Fruit fly (Drosophila melanogaster) whole organism, prepupa: ENCODE data around the gene CG18558.
A peak's percentile ranks its signal among the peaks of the same experiment; 100 is the strongest.

Experiments used
- Blimp-1 ChIP-seq: fragments of 200-800 bp; sonication (Bioruptor generic); optimal IDR thresholded peaks from 3 replicates; lab custom pipeline; 2017; ENCODE audit warnings: missing biosample characterization, missing genetic modification characterization, mild to moderate bottlenecking, moderate library complexity, missing genetic modification reagents
- CG10631 ChIP-seq: fragments of 200-800 bp; sonication (Bioruptor generic); optimal IDR thresholded peaks from 2 replicates; lab custom pipeline; 2016; ENCODE audit warnings: missing biosample characterization, missing genetic modification characterization
- CG10669 ChIP-seq: fragments of 200-800 bp; sonication (Bioruptor generic); optimal IDR thresholded peaks from 3 replicates; lab custom pipeline; 2018; ENCODE audit warnings: missing biosample characterization, mild to moderate bottlenecking, missing genetic modification characterization, moderate library complexity
- CG11294 ChIP-seq: fragments of 200-800 bp; sonication (Bioruptor generic); IDR thresholded peaks from 2 replicates; pipeline ENCODE4 v1.3.6; 2022; ENCODE audit warnings: missing biosample characterization, missing genetic modification characterization
- CG11902 ChIP-seq: fragments of 200-800 bp; sonication (Bioruptor generic); optimal IDR thresholded peaks from 3 replicates; lab custom pipeline; 2016; ENCODE audit warnings: missing biosample characterization, missing genetic modification characterization
- CG15336 ChIP-seq: fragments of 200-800 bp; sonication (Bioruptor generic); IDR thresholded peaks from 2 replicates; pipeline ENCODE4 v1.3.6; 2022; ENCODE audit warnings: missing biosample characterization, missing genetic modification characterization
- CG1621 ChIP-seq: fragments of 200-800 bp; sonication (Bioruptor generic); optimal IDR thresholded peaks from 3 replicates; lab custom pipeline; 2018; ENCODE audit warnings: missing biosample characterization, mild to moderate bottlenecking, missing genetic modification characterization
- CG16779 ChIP-seq: fragments of 200-800 bp; sonication (Bioruptor generic); optimal IDR thresholded peaks from 3 replicates; lab custom pipeline; 2017; ENCODE audit warnings: missing biosample characterization, mild to moderate bottlenecking, missing genetic modification characterization
- CG3032 ChIP-seq: fragments of 200-800 bp; optimal IDR thresholded peaks from 2 replicates; lab custom pipeline; 2019; ENCODE audit warnings: missing biosample characterization, mild to moderate bottlenecking, missing genetic modification characterization, moderate library complexity
- CG32006 ChIP-seq: fragments of 200-800 bp; sonication (Bioruptor generic); optimal IDR thresholded peaks from 3 replicates; lab custom pipeline; 2017; ENCODE audit warnings: missing biosample characterization, mild to moderate bottlenecking, missing genetic modification characterization
- CG34406 ChIP-seq: fragments of 200-800 bp; sonication (Bioruptor generic); optimal IDR thresholded peaks from 3 replicates; lab custom pipeline; 2016; ENCODE audit warnings: missing biosample characterization, missing genetic modification characterization
- CG3919 ChIP-seq: fragments of 200-800 bp; sonication (Bioruptor generic); optimal IDR thresholded peaks from 3 replicates; lab custom pipeline; 2016; ENCODE audit warnings: missing biosample characterization, missing genetic modification characterization
- CG4318 ChIP-seq: fragments of 200-800 bp; sonication (Bioruptor generic); optimal IDR thresholded peaks from 3 replicates; lab custom pipeline; 2017; ENCODE audit warnings: missing biosample characterization, mild to moderate bottlenecking, missing genetic modification characterization
- CG6163 ChIP-seq: fragments of 200-800 bp; sonication (Bioruptor generic); IDR thresholded peaks from 3 replicates; pipeline ENCODE4 v1.3.6; 2022; ENCODE audit warnings: missing biosample characterization, missing genetic modification characterization
- CG6276 ChIP-seq: fragments of 200-800 bp; sonication (Bioruptor generic); optimal IDR thresholded peaks from 2 replicates; lab custom pipeline; 2017; ENCODE audit warnings: missing biosample characterization, mild to moderate bottlenecking, missing genetic modification characterization
- CG6792 ChIP-seq: fragments of 200-800 bp; sonication (Bioruptor generic); optimal IDR thresholded peaks from 3 replicates; lab custom pipeline; 2016; ENCODE audit warnings: missing biosample characterization, missing genetic modification characterization
- CG6808 ChIP-seq: fragments of 200-800 bp; sonication (Bioruptor generic); optimal IDR thresholded peaks from 3 replicates; lab custom pipeline; 2017; ENCODE audit warnings: missing biosample characterization, missing genetic modification characterization, mild to moderate bottlenecking, moderate library complexity, missing genetic modification reagents
- CG7368 ChIP-seq: fragments of 200-800 bp; sonication (Bioruptor generic); optimal IDR thresholded peaks from 3 replicates; lab custom pipeline; 2016; ENCODE audit warnings: missing biosample characterization, missing genetic modification characterization
- CG8119 ChIP-seq: fragments of 200-800 bp; sonication (Bioruptor generic); IDR thresholded peaks from 3 replicates; pipeline ENCODE4 v1.3.6; 2022; ENCODE audit warnings: missing biosample characterization, missing genetic modification characterization
- Eip78C ChIP-seq: fragments of 200-800 bp; sonication (Bioruptor generic); peaks from one replicate; lab custom pipeline; 2016; ENCODE audit warnings: missing biosample characterization, missing genetic modification characterization
- Eip93F ChIP-seq: fragments of 200-800 bp; sonication (Bioruptor generic); optimal IDR thresholded peaks from 2 replicates; lab custom pipeline; 2016; ENCODE audit warnings: missing biosample characterization, mild to moderate bottlenecking, missing genetic modification characterization
- Ets96B ChIP-seq: fragments of 200-800 bp; optimal IDR thresholded peaks from 2 replicates; lab custom pipeline; 2019; ENCODE audit warnings: missing biosample characterization, mild to moderate bottlenecking, missing genetic modification characterization, moderate library complexity
- Hr4 ChIP-seq: fragments of 200-800 bp; sonication (Bioruptor generic); optimal IDR thresholded peaks from 3 replicates; lab custom pipeline; 2016; ENCODE audit warnings: missing biosample characterization, missing genetic modification characterization
- Lpt ChIP-seq: fragments of 200-800 bp; sonication (Bioruptor generic); optimal IDR thresholded peaks from 3 replicates; lab custom pipeline; 2016; ENCODE audit warnings: missing biosample characterization, missing genetic modification characterization
- Met ChIP-seq: fragments of 200-800 bp; sonication (Bioruptor generic); optimal IDR thresholded peaks from 3 replicates; lab custom pipeline; 2016; ENCODE audit warnings: missing biosample characterization, missing genetic modification characterization
- OdsH ChIP-seq: fragments of 200-800 bp; sonication (Bioruptor generic); optimal IDR thresholded peaks from 3 replicates; lab custom pipeline; 2016; ENCODE audit warnings: missing biosample characterization, missing genetic modification characterization
- Sox14 ChIP-seq: fragments of 200-800 bp; sonication (Bioruptor generic); optimal IDR thresholded peaks from 3 replicates; lab custom pipeline; 2016; ENCODE audit warnings: missing biosample characterization, missing genetic modification characterization
- achi ChIP-seq: fragments of 200-800 bp; sonication (Bioruptor generic); optimal IDR thresholded peaks from 3 replicates; lab custom pipeline; 2016; ENCODE audit warnings: missing biosample characterization, missing genetic modification characterization
- acj6 ChIP-seq: fragments of 200-800 bp; sonication (Bioruptor generic); optimal IDR thresholded peaks from 3 replicates; lab custom pipeline; 2016; ENCODE audit warnings: missing biosample characterization, missing genetic modification characterization
- cyc ChIP-seq: fragments of 200-800 bp; sonication (Bioruptor generic); optimal IDR thresholded peaks from 3 replicates; lab custom pipeline; 2016; ENCODE audit warnings: missing biosample characterization, missing genetic modification characterization
- dac ChIP-seq: fragments of 200-800 bp; sonication (Bioruptor generic); optimal IDR thresholded peaks from 2 replicates; lab custom pipeline; 2017; ENCODE audit warnings: missing biosample characterization, mild to moderate bottlenecking, missing genetic modification characterization
- dsx ChIP-seq: fragments of 200-800 bp; optimal IDR thresholded peaks from 3 replicates; lab custom pipeline; 2019; ENCODE audit warnings: missing biosample characterization, mild to moderate bottlenecking, missing genetic modification characterization, moderate library complexity; ENCODE audit not compliant: poor library complexity, severe bottlenecking
- eg ChIP-seq: fragments of 200-800 bp; sonication (Bioruptor generic); IDR thresholded peaks from 3 replicates; pipeline ENCODE4 v1.3.6; 2022; ENCODE audit warnings: missing biosample characterization, missing genetic modification characterization
- esn ChIP-seq: fragments of 200-800 bp; sonication (Bioruptor generic); optimal IDR thresholded peaks from 2 replicates; lab custom pipeline; 2016; ENCODE audit warnings: missing biosample characterization, mild to moderate bottlenecking, missing genetic modification characterization, moderate library complexity
- fd59A ChIP-seq: fragments of 200-800 bp; sonication (Bioruptor generic); optimal IDR thresholded peaks from 2 replicates; lab custom pipeline; 2017; ENCODE audit warnings: missing biosample characterization, mild to moderate bottlenecking, missing genetic modification characterization, missing genetic modification reagents
- lz ChIP-seq: fragments of 200-800 bp; sonication (Bioruptor generic); optimal IDR thresholded peaks from 3 replicates; lab custom pipeline; 2016; ENCODE audit warnings: missing biosample characterization, missing genetic modification characterization
- net ChIP-seq: fragments of 200-800 bp; sonication (Bioruptor generic); optimal IDR thresholded peaks from 3 replicates; lab custom pipeline; 2016; ENCODE audit warnings: missing biosample characterization, missing genetic modification characterization
- pdm3 ChIP-seq: fragments of 200-800 bp; sonication (Bioruptor generic); optimal IDR thresholded peaks from 3 replicates; lab custom pipeline; 2016; ENCODE audit warnings: missing biosample characterization, missing genetic modification characterization
- salr ChIP-seq, 2 experiments: fragments of 200-800 bp; sonication (Bioruptor generic); optimal IDR thresholded peaks; 3 replicates each; lab custom pipeline; 2016 to 2018; ENCODE audit warnings: missing biosample characterization in 2 of 2, missing genetic modification characterization in 2 of 2, mild to moderate bottlenecking in 1 of 2
- spab ChIP-seq: fragments of 200-800 bp; sonication (Bioruptor generic); optimal IDR thresholded peaks from 2 replicates; lab custom pipeline; 2017; ENCODE audit warnings: missing biosample characterization, mild to moderate bottlenecking, missing genetic modification characterization, missing genetic modification reagents
- svp ChIP-seq: fragments of 200-800 bp; sonication (Bioruptor generic); peaks from one replicate; lab custom pipeline; 2016; ENCODE audit warnings: missing biosample characterization, missing genetic modification characterization
- topi ChIP-seq: fragments of 200-800 bp; sonication (Bioruptor generic); optimal IDR thresholded peaks from 3 replicates; lab custom pipeline; 2016; ENCODE audit warnings: missing biosample characterization, missing genetic modification characterization

Gene CG18558

DNA sequence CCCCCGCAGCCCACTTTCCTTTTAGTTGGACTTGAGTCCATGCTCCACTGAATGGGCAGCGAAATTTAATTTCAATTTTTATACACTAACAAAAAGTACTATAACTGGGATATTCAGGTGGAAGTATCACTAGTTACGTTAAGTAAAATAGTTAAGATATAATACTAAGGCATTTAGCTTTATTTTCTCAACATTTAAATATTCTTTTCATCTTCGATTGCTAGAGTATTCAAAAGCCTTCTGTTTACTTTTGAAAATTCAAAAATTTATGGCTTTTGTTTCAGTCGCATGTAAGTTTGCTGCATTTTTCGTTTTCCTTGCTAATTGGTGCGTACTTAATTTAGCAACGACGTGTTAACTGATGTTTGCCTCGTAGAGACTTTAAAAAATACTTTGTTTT is 7.3 kb upstream of the CG18558 start:
- TF ChIP-seq CG6808 (GFP tag; lab: Kevin White, UChicago) (no peak), OdsH (no peak), CG11902 (GFP tag; lab: Kevin White, UChicago) (no peak), acj6 (GFP tag; lab: Kevin White, UChicago) (peak; percentile 19), CG15336 (GFP tag; lab: Robert Waterston, UW) (peak; percentile 69), pdm3 (GFP tag; lab: Kevin White, UChicago) (no peak), CG10631 (no peak), cyc (GFP tag; lab: Kevin White, UChicago) (no peak), net (no peak), achi (peak; percentile 6), CG6792 (GFP tag; lab: Kevin White, UChicago) (no peak), Eip93F (GFP tag; lab: Kevin White, UChicago) (no peak), CG7368 (no peak), Blimp-1 (GFP tag; lab: Kevin White, UChicago) (no peak), fd59A (GFP tag; lab: Kevin White, UChicago) (no peak), topi (no peak), CG32006 (GFP tag; lab: Kevin White, UChicago) (peak; percentile 62), salr (GFP tag; optimal IDR thresholded peaks at IDR 0.05; lab: Kevin White, UChicago) (no peak), Hr4 (GFP tag; lab: Kevin White, UChicago) (peak; percentile 27), esn (no peak), CG3919 (no peak), dac (GFP tag; lab: Kevin White, UChicago) (no peak), CG34406 (GFP tag; lab: Kevin White, UChicago) (no peak), CG8119 (peak; percentile 64), Eip78C (peak; percentile 64), CG6276 (GFP tag; lab: Kevin White, UChicago) (peak; percentile 24), Ets96B (tag; lab: Kevin White, UChicago) (no peak), CG4318 (GFP tag; lab: Kevin White, UChicago) (no peak), CG6163 (GFP tag; lab: Robert Waterston, UW) (no peak), lz (GFP tag; lab: Kevin White, UChicago) (no peak), CG10669 (GFP tag; lab: Kevin White, UChicago) (no peak), CG3032 (tag; lab: Kevin White, UChicago) (no peak), Sox14 (GFP tag; lab: Kevin White, UChicago) (no peak), Met (GFP tag; lab: Kevin White, UChicago) (no peak), dsx (GFP tag; lab: Kevin White, UChicago) (no peak), eg (GFP tag; lab: Robert Waterston, UW) (no peak; the same call in 2 of the 3 replicates), CG11294 (no peak), CG1621 (tag; lab: Kevin White, UChicago) (no peak), spab (GFP tag; lab: Kevin White, UChicago) (no peak), svp (no peak), Lpt (GFP tag; lab: Kevin White, UChicago) (no peak)
- TF ChIP-seq, all 60 proteins: peak for 8

DNA sequence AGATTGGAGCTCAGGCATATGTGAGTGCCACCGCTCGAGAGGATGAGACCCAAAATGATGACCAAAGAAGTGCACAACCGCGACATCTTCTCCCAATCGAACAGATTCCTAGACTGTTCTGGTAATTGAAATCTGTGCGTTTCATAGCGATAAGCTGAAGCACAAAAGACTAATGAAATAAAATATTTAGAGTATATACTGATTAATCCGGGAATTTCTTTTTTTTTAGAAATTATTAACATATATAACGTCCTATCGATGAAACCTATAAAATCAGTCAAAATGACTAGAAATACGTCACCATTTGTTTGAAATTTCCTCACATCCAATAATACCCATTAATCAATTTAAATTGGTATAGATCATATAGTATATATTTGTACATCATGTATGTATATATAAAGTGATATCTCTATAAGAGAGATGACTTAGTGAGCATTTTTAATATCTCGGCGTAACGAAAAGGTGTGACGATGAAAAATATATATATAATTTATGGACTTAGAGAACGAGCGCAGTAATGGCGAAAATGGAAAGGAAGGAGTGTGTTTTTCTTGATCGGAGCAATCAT is 2.9 kb upstream of the CG18558 start, which contains the start of the genes CG3117 and CG2983:
CG3117 (minus strand) TSS at position 101 of the 571 bp plus-strand sequence.
CG2983 (plus strand) TSS at position 521 of the 571 bp plus-strand sequence.
- TF ChIP-seq CG16779 (tag; lab: Kevin White, UChicago): no peak
